Worm (Caenorhabditis elegans) whole organism, early embryonic: ENCODE results near the gene sod-5.

Experiments used
- B0310.2 ChIP-seq: sonication (generic microtip); optimal IDR thresholded peaks from 2 replicates; lab custom pipeline; 2016; ENCODE audit warnings: mild to moderate bottlenecking, missing genetic modification characterization, missing compliant biosample characterization
- F13C5.2 ChIP-seq: sonication (generic microtip); optimal IDR thresholded peaks from 2 replicates; lab custom pipeline; 2017; ENCODE audit warnings: mild to moderate bottlenecking, missing genetic modification characterization, inconsistent platforms, missing compliant biosample characterization
- aly-1 ChIP-seq: sonication (generic microtip); optimal IDR thresholded peaks from 2 replicates; lab custom pipeline; 2016; ENCODE audit warnings: missing genetic modification characterization, missing compliant biosample characterization
- ama-1 ChIP-seq: fragments of 150-350 bp; optimal IDR thresholded peaks from 2 replicates; lab custom pipeline; 2014
- ceh-13 ChIP-seq: fragments of 200-800 bp; sonication (Bioruptor generic); optimal IDR thresholded peaks from 2 replicates; lab custom pipeline; 2018; ENCODE audit warnings: mild to moderate bottlenecking, missing genetic modification characterization, missing compliant biosample characterization
- ceh-36 ChIP-seq: sonication (generic microtip); optimal IDR thresholded peaks from 2 replicates; lab custom pipeline; 2016; ENCODE audit warnings: missing genetic modification characterization, inconsistent platforms, missing compliant biosample characterization
- ets-7 ChIP-seq: sonication (generic microtip); optimal IDR thresholded peaks from 2 replicates; lab custom pipeline; 2016; ENCODE audit warnings: missing genotype, missing genetic modification characterization, missing compliant biosample characterization
- flt-1 ChIP-seq: fragments of 200-800 bp; sonication (Bioruptor generic); IDR thresholded peaks from 2 replicates; pipeline ENCODE4 v1.3.6; 2022; ENCODE audit warnings: missing genetic modification characterization, missing compliant biosample characterization
- hmbx-1 ChIP-seq: sonication (generic microtip); optimal IDR thresholded peaks from 2 replicates; lab custom pipeline; 2016; ENCODE audit warnings: mild to moderate bottlenecking, missing genetic modification characterization, missing compliant biosample characterization
- hmg-4 ChIP-seq: fragments of 200-800 bp; sonication (Bioruptor generic); optimal IDR thresholded peaks from 2 replicates; lab custom pipeline; 2018; ENCODE audit warnings: mild to moderate bottlenecking, missing genetic modification characterization, missing compliant biosample characterization
- hnd-1 ChIP-seq: sonication (generic microtip); optimal IDR thresholded peaks from 2 replicates; lab custom pipeline; 2016; ENCODE audit warnings: missing genetic modification characterization, missing compliant biosample characterization
- pes-1 ChIP-seq: fragments of 200-800 bp; sonication (Bioruptor generic); IDR thresholded peaks from 2 replicates; pipeline ENCODE4 v1.3.6; 2022; ENCODE audit warnings: missing genetic modification reagents, missing genetic modification characterization, missing compliant biosample characterization
- scrt-1 ChIP-seq: fragments of 200-800 bp; sonication (Bioruptor generic); IDR thresholded peaks from 2 replicates; pipeline ENCODE4 v1.3.6; 2022; ENCODE audit warnings: missing genetic modification characterization, missing compliant biosample characterization
- sea-1 ChIP-seq: fragments of 200-800 bp; sonication (Bioruptor generic); conservative IDR thresholded peaks from 2 replicates; pipeline ENCODE4 v1.3.6; 2022; ENCODE audit warnings: missing genetic modification characterization, missing compliant biosample characterization
- tbx-11 ChIP-seq: fragments of 200-800 bp; sonication (Bioruptor generic); IDR thresholded peaks from 2 replicates; pipeline ENCODE4 v1.3.6; 2022; ENCODE audit warnings: missing genetic modification characterization, missing compliant biosample characterization
- tbx-37 ChIP-seq: fragments of 200-800 bp; sonication (Bioruptor generic); conservative IDR thresholded peaks from 2 replicates; pipeline ENCODE4 v1.3.6; 2022; ENCODE audit warnings: missing genetic modification reagents, missing genetic modification characterization, missing compliant biosample characterization
- tra-4 ChIP-seq: sonication (generic microtip); optimal IDR thresholded peaks from 2 replicates; lab custom pipeline; 2017; ENCODE audit warnings: missing genetic modification characterization, missing compliant biosample characterization

sod-5 gene

DNA sequence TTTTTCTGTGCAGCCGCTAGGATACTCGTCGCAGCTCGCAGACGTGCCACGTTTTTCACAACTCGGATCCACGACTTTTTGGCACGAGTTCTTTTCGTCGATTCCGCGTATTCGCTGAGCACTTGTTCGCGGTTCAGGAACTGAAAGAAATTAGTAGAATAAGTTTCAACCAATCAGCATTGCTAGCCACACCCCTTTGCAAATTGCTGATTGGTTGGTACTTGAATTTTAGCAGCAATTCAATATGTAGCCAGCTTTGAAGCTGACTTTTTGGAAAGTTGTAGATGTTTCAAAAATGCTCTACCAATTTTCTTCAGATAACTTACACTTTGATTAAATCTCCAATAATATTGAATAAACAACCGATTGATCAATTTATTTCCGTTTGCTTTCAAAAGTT lies 23.8 kb downstream of the sod-5 start:
- TF ChIP-seq pes-1 (GFP tag; lab: Robert Waterston, UW) (no peak), tbx-37 (GFP tag; lab: Robert Waterston, UW) (no peak), aly-1 (tag; lab: Kevin White, UChicago) (no peak), ceh-13 (GFP tag; lab: Kevin White, UChicago) (no peak), tbx-11 (GFP tag; lab: Robert Waterston, UW) (no peak), hmbx-1 (no peak), scrt-1 (GFP tag; lab: Robert Waterston, UW) (no peak), ama-1 (lab: Kevin White, UChicago) (no peak), ets-7 (tag; lab: Kevin White, UChicago) (no peak), hnd-1 (tag; lab: Kevin White, UChicago) (no peak), flt-1 (no peak)

DNA sequence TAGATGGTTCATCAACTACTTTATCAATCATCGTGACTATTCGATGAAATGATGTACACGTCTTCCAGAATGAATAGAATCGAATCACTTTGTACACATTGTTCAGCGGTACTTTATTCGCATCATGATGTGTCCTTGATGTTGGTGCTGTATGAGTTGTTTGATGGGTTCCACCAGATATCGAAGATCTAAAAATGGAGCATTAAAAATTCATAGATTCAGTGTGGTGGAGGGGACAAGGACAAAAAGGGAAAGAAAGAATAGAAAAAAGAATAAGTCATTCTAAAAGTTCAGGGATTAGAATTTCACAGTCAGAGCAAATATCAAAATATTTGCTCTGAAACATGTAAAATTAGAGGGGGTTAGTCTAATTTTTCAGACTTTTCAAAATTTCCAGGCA lies 27.4 kb downstream of the sod-5 start:
- TF ChIP-seq F13C5.2 (tag; lab: Kevin White, UChicago) = no peak

DNA sequence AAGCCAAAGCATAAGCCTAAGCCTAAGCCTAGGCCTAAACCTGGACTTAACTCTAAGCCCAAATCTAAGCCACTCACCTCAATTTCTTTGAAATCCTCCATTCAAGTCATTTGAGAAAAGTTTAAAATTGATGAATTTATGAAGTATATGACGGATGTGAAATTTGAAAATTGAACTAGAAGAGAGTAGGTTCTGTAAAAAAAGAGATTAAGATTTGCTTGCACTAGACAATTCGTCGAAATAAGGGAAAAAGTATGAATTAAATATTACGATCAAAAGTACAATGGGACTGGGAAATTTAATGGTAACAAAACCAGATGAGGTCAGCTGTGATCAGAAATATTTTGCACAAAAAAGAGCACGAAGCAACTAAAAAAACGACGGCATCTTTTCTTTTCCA lies 35.6 kb downstream of the sod-5 start, which contains the start of gene twk-2:
twk-2 (minus strand) TSS at position 101 of the 400 bp plus-strand sequence.
- TF ChIP-seq B0310.2 (tag; lab: Kevin White, UChicago) = no peak
- no peak for TF ChIP-seq ama-1 (lab: Kevin White, UChicago)
- TF ChIP-seq ceh-36 = no peak
- TF ChIP-seq scrt-1 (GFP tag; lab: Robert Waterston, UW) = no peak
- no peak for TF ChIP-seq ceh-13 (GFP tag; lab: Kevin White, UChicago)
- no peak for TF ChIP-seq tra-4
- TF ChIP-seq tbx-11 (GFP tag; lab: Robert Waterston, UW) = no peak
- TF ChIP-seq flt-1 = no peak
- TF ChIP-seq tbx-37 (GFP tag; lab: Robert Waterston, UW) = no peak
- TF ChIP-seq sea-1 (GFP tag; lab: Robert Waterston, UW) = no peak
- TF ChIP-seq hmbx-1 = no peak
- no peak for TF ChIP-seq pes-1 (GFP tag; lab: Robert Waterston, UW)
- TF ChIP-seq hmg-4 (GFP tag; lab: Kevin White, UChicago) = no peak
- no peak for TF ChIP-seq aly-1 (tag; lab: Kevin White, UChicago)
- no peak for TF ChIP-seq hnd-1 (tag; lab: Kevin White, UChicago)
- no peak for TF ChIP-seq ets-7 (tag; lab: Kevin White, UChicago)
- no peak for TF ChIP-seq F13C5.2 (tag; lab: Kevin White, UChicago)

DNA sequence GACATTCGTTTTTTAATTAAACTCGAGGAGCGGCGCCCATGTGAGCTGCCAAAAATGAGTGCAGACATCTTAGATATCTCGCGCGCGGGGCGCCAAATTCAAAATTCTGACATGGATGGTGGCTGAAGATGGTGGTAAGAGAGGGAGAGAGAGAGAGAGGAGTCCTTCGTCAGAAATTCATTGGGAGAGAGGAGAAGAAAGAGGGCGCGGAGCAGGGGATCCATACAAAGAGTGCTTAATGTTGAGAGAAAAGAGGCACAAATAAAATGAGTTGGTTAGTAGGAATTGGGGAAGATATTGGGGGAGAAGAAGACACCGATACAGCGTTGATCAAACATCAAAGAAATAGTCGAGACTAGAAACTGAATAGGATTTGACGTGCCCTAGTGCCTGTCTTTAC lies 36.0 kb downstream of the sod-5 start:
- TF ChIP-seq F13C5.2 (tag; lab: Kevin White, UChicago) (no peak), hmbx-1 (no peak), ama-1 (lab: Kevin White, UChicago) (no peak), ceh-13 (GFP tag; lab: Kevin White, UChicago) (no peak), pes-1 (GFP tag; lab: Robert Waterston, UW) (no peak), tra-4 (no peak), ets-7 (tag; lab: Kevin White, UChicago) (no peak)

DNA sequence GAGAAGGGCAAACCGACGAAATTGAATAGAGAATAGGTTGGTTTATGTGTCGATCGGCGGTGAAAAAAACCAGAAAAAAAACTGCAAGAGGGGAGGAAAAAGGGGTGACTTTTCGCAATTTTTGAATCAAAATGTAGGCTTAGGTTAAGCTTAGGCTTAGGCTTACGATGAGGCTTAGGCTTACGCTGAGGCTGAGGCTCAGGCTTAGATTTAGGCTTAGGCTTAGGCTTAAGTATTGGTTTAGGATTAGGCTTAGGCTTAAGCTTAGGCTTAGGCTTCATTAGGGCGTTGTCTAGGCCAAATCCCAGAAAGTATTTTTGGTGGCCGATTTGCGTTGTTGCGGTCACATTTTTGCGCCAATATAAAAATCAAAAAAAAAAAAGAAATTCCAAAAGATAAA lies 37.4 kb downstream of the sod-5 start:
- TF ChIP-seq ceh-36 (peak; percentile 50), tra-4 (no peak), ceh-13 (GFP tag; lab: Kevin White, UChicago) (no peak)

DNA sequence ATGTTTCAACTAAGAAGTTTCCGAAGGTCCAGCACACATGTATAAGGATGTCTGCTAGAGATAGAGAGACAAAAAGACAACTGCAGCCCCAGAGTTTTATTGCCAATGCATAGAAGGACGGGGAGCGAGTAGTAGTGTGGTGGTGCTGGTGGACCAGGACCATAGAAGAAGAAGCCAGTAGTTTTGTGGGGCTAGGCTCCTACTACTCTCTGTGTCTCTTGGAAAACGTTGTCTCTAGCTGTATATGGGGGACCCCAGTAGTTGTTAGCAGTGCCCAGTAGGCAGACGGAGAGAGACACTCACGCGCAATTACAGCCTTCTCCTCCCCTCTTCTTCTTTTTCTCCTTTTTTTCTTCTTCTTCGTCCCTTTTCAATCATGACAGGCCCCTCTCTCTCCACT lies 38.6 kb downstream of the sod-5 start:
- no peak for TF ChIP-seq tbx-37 (GFP tag; lab: Robert Waterston, UW)
- no peak for TF ChIP-seq scrt-1 (GFP tag; lab: Robert Waterston, UW)
- no peak for TF ChIP-seq ets-7 (tag; lab: Kevin White, UChicago)
- no peak for TF ChIP-seq tra-4
- TF ChIP-seq ceh-13 (GFP tag; lab: Kevin White, UChicago) = no peak

DNA sequence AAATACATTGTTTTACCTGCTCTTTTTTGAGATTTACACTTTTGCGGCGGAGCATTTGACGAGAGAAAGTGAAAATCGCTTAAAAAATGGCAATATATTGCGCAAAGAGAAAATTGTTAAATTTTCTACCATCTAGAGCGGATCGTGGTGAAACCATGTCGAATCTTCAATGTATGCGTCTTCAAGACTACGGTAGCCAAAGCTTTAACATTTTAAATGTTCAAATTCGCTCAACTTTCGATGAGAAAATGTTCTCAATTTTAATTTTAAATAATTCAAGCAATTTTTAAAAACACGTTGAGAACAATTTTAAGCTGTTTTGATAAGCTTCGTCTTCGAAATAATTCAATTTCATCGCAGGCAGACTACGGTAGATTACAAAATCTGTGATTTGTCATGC lies 42.9 kb downstream of the sod-5 start:
- no peak for TF ChIP-seq flt-1
- TF ChIP-seq hmg-4 (GFP tag; lab: Kevin White, UChicago) = no peak
- TF ChIP-seq ama-1 (lab: Kevin White, UChicago) = no peak
- no peak for TF ChIP-seq hnd-1 (tag; lab: Kevin White, UChicago)
- TF ChIP-seq scrt-1 (GFP tag; lab: Robert Waterston, UW) = no peak
- TF ChIP-seq pes-1 (GFP tag; lab: Robert Waterston, UW) = no peak

DNA sequence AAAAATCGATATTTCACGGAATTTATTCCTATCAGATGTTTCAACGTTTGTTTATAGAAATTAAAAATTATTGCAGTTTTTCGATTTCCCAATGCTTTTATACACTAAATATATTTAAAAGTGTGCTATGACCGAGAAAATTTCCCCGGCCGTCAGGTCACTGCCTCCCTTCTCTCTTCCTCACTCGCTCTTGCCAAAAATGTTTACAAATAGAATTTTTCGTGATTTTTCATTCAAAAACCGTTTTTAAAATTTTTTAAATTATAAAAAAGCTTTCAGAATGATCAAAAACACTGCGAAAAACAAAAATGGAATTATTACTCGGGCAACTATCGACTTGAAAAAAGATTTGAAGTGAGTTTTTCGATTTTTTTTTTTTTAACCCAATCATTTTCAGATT lies 43.4 kb downstream of the sod-5 start, which contains the start of the genes T12C9.7 and vps-18:
T12C9.7 (minus strand) TSS at position 101 of the 400 bp plus-strand sequence.
vps-18 (plus strand) TSS at position 280 of the 400 bp plus-strand sequence.
- no peak for TF ChIP-seq ceh-36
- TF ChIP-seq F13C5.2 (tag; lab: Kevin White, UChicago) = no peak
- TF ChIP-seq hnd-1 (tag; lab: Kevin White, UChicago) = no peak
- TF ChIP-seq ama-1 (lab: Kevin White, UChicago) = no peak
- TF ChIP-seq tbx-37 (GFP tag; lab: Robert Waterston, UW) = no peak
- no peak for TF ChIP-seq scrt-1 (GFP tag; lab: Robert Waterston, UW)
- TF ChIP-seq tbx-11 (GFP tag; lab: Robert Waterston, UW) = no peak
- no peak for TF ChIP-seq ets-7 (tag; lab: Kevin White, UChicago)
- no peak for TF ChIP-seq ceh-13 (GFP tag; lab: Kevin White, UChicago)
- no peak for TF ChIP-seq hmg-4 (GFP tag; lab: Kevin White, UChicago)
- TF ChIP-seq tra-4 = no peak
- TF ChIP-seq sea-1 (GFP tag; lab: Robert Waterston, UW) = no peak
- no peak for TF ChIP-seq hmbx-1

DNA sequence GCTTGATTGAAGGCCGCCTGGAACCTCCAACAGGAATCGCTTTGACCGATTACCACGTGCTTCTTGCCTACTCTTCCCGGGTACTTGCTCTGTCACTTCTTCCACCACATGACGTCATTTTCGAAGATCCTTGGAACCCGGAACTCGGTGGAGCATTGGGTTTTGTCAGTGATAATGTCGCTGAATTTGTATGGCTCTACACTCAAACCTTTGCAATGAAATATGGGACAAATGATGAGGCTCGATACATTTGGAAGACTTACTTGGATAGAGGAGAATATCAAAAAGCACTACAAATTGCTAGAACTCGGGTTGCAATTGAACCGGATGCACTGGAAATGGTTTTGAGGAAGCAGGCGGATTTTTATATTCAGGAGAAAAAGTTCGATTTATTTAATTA lies 45.4 kb downstream of the sod-5 start:
- TF ChIP-seq hnd-1 (tag; lab: Kevin White, UChicago) (no peak), hmg-4 (GFP tag; lab: Kevin White, UChicago) (no peak), tbx-11 (GFP tag; lab: Robert Waterston, UW) (no peak), tbx-37 (GFP tag; lab: Robert Waterston, UW) (no peak), ceh-36 (no peak), hmbx-1 (no peak), ets-7 (tag; lab: Kevin White, UChicago) (no peak)
